Worm (Caenorhabditis elegans) whole organism, early embryonic: ENCODE measurements around the gene srh-122.

Experiments used
- F13C5.2 ChIP-seq: sonication (generic microtip); optimal IDR thresholded peaks from 2 replicates; lab custom pipeline; 2017; ENCODE audit warnings: mild to moderate bottlenecking, missing genetic modification characterization, inconsistent platforms, missing compliant biosample characterization
- aly-1 ChIP-seq: sonication (generic microtip); optimal IDR thresholded peaks from 2 replicates; lab custom pipeline; 2016; ENCODE audit warnings: missing genetic modification characterization, missing compliant biosample characterization
- ama-1 ChIP-seq: fragments of 150-350 bp; optimal IDR thresholded peaks from 2 replicates; lab custom pipeline; 2014
- ceh-36 ChIP-seq: sonication (generic microtip); optimal IDR thresholded peaks from 2 replicates; lab custom pipeline; 2016; ENCODE audit warnings: missing genetic modification characterization, inconsistent platforms, missing compliant biosample characterization
- ets-7 ChIP-seq: sonication (generic microtip); optimal IDR thresholded peaks from 2 replicates; lab custom pipeline; 2016; ENCODE audit warnings: missing genotype, missing genetic modification characterization, missing compliant biosample characterization
- flt-1 ChIP-seq: fragments of 200-800 bp; sonication (Bioruptor generic); IDR thresholded peaks from 2 replicates; pipeline ENCODE4 v1.3.6; 2022; ENCODE audit warnings: missing genetic modification characterization, missing compliant biosample characterization
- sea-1 ChIP-seq: fragments of 200-800 bp; sonication (Bioruptor generic); conservative IDR thresholded peaks from 2 replicates; pipeline ENCODE4 v1.3.6; 2022; ENCODE audit warnings: missing genetic modification characterization, missing compliant biosample characterization

DNA sequence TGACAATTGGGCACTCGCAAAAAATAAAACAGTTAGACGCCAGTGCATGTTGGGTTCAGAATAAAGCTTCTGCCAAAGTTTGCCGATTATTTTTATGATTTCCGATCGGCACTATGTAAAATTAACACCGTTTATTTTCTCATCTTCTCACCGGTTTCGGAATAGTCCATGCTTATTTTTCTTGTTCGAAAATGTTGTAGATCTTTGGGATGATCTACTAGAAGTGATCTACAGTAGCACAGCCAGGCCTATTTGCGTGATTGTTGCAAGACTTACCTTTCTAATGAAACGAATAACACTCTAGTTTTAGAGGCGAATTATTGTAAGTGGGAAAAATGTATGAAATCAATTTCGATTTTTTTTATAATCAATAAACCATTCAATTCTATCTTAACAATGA lies 27.2 kb downstream of the srh-122 start, which contains the start of gene clec-231:
- no peak for TF ChIP-seq ama-1
- TF ChIP-seq flt-1 (GFP tag; lab: Robert Waterston, UW): no peak
- no peak for TF ChIP-seq ets-7 (tag; lab: Kevin White, UChicago)
- TF ChIP-seq sea-1 (GFP tag; lab: Robert Waterston, UW): no peak
- no peak for TF ChIP-seq aly-1 (tag; lab: Kevin White, UChicago)
- TF ChIP-seq F13C5.2 (tag; lab: Kevin White, UChicago): no peak
- TF ChIP-seq ceh-36 (tag; lab: Kevin White, UChicago): no peak
